Worm (Caenorhabditis elegans) whole organism, young adult: ENCODE measurements around the gene F21G4.6.

Experiments used
- F33H1.4 ChIP-seq: fragments of 200-800 bp; sonication (Bioruptor generic); IDR thresholded peaks from 2 replicates; pipeline ENCODE4 v1.3.6; 2022; ENCODE audit warnings: missing genetic modification reagents, missing genetic modification characterization, missing compliant biosample characterization
- F39B2.1 ChIP-seq: fragments of 200-800 bp; sonication (Bioruptor generic); IDR thresholded peaks from 2 replicates; pipeline ENCODE4 v1.3.6; 2022; ENCODE audit warnings: missing genetic modification reagents, missing genetic modification characterization, missing compliant biosample characterization
- K12H6.12 ChIP-seq: fragments of 200-800 bp; sonication (Bioruptor generic); optimal IDR thresholded peaks from 2 replicates; lab custom pipeline; 2018; ENCODE audit warnings: mild to moderate bottlenecking, missing genetic modification characterization, missing compliant biosample characterization
- T26A5.8 ChIP-seq: sonication (generic microtip); optimal IDR thresholded peaks from 2 replicates; lab custom pipeline; 2016; ENCODE audit warnings: missing genetic modification characterization, missing compliant biosample characterization
- ceh-79 ChIP-seq: sonication (generic microtip); optimal IDR thresholded peaks from 2 replicates; lab custom pipeline; 2017; ENCODE audit warnings: mild to moderate bottlenecking, missing genetic modification characterization, missing compliant biosample characterization
- lin-26 ChIP-seq: fragments of 200-800 bp; sonication (Bioruptor generic); IDR thresholded peaks from 2 replicates; pipeline ENCODE4 v1.3.6; 2022; ENCODE audit warnings: missing genetic modification reagents, missing genetic modification characterization, missing compliant biosample characterization
- lir-1 ChIP-seq: fragments of 200-800 bp; sonication (Bioruptor generic); conservative IDR thresholded peaks from 2 replicates; pipeline ENCODE4 v1.3.6; 2022; ENCODE audit warnings: missing genetic modification reagents, missing genetic modification characterization, missing compliant biosample characterization
- rcor-1 ChIP-seq: fragments of 200-800 bp; sonication (Bioruptor generic); IDR thresholded peaks from 2 replicates; pipeline ENCODE4 v1.3.6; 2022; ENCODE audit warnings: missing genetic modification reagents, missing genetic modification characterization, missing compliant biosample characterization
- snpc-4 ChIP-seq, 5 experiments: fragments of 150-350 bp in 1 of 5; sonication (generic microtip) in 4 of 5; optimal IDR thresholded peaks; 2 replicates each; lab custom pipeline; 2014 to 2018; ENCODE audit warnings: missing genetic modification characterization in 5 of 5, missing biosample characterization in 3 of 5, antibody characterized with exemption in 2 of 5, mild to moderate bottlenecking in 2 of 5, missing compliant biosample characterization in 2 of 5, missing genotype in 2 of 5, moderate library complexity in 2 of 5, missing genetic modification reagents in 1 of 5
- tbx-9 ChIP-seq: sonication (generic microtip); optimal IDR thresholded peaks from 2 replicates; lab custom pipeline; 2016; ENCODE audit warnings: borderline replicate concordance, missing genetic modification characterization, inconsistent platforms, missing compliant biosample characterization

DNA sequence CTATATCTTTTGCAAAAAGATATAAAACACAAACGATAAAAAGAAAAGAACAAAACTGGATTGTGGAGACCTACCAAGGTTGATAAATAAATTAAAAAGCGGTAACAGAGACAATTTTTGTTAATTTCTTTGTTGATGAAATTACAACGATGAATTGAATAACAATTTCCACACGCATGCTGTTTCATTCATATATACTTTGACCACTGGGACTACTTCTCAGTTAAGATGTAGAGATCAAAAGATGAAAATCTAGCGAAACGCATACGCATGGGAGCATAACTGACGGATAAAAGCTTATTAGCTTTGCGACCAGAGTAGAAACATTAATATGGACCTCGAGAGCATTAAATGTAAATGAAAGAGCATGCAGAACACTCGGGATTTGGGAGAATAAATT is 38.8 kb upstream of the F21G4.6 start:
- TF ChIP-seq ceh-79 (no peak), F33H1.4 (GFP tag; lab: Robert Waterston, UW) (no peak), tbx-9 (no peak), F39B2.1 (GFP tag; lab: Robert Waterston, UW) (no peak), T26A5.8 (tag; lab: Kevin White, UChicago) (no peak), rcor-1 (no peak), K12H6.12 (tag; lab: Kevin White, UChicago) (no peak), snpc-4 (GFP tag; optimal IDR thresholded peaks at IDR 0.05; lab: Kevin White, UChicago) (no peak), snpc-4 (tag; optimal IDR thresholded peaks at IDR 0.05; lab: Kevin White, UChicago) (no peak), lin-26 (GFP tag; lab: Robert Waterston, UW) (no peak), lir-1 (GFP tag; lab: Robert Waterston, UW) (no peak)
